Worm (Caenorhabditis elegans): Measurements from ENCODE around the gene C48B4.13.

DNA sequence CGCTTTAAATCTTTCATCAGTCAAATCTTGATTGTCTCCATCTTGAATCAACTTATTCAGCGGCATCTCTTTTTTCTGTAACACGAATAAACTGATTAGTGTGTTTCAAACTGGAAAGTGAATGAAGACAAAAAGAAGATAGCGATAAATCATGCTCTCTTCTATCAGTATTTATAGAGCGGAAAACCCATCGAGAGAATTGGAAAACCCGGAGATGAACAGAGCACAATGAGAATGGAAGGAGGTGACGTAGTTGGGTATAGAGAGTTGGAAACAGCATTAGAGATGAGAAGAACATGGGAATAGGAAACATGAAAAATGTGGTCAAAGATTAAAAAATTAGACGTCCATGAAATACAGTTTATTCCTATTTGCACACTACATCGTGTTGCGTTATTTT, 23.6 kb downstream of the C48B4.13 start, which contains the start of gene acox-1.5:
- TF ChIP-seq klf-2 (GFP tag; conservative IDR thresholded peaks at IDR 0.05) (no peak), ztf-23 (GFP tag; IDR thresholded peaks at IDR 0.05) (no peak), T22C8.4 (GFP tag; IDR thresholded peaks at IDR 0.05) (no peak), tab-1 (GFP tag; IDR thresholded peaks at IDR 0.05) (no peak), flt-1 (GFP tag; IDR thresholded peaks at IDR 0.05) (no peak), med-1 (GFP tag; optimal IDR thresholded peaks at IDR 0.05; ENCODE audit: insufficient read depth) (no peak)
